Worm (Caenorhabditis elegans): ENCODE results near the gene F54F7.3.

Gene F54F7.3

ce11 chrX:11827528-11827927 is 22.5 kb downstream of the F54F7.3 start:
- no peak for TF ChIP-seq tra-4 (tag; optimal IDR thresholded peaks at IDR 0.05)
- TF ChIP-seq flt-1 (GFP tag; IDR thresholded peaks at IDR 0.05): no peak
- TF ChIP-seq ets-7 (tag; optimal IDR thresholded peaks at IDR 0.05): no peak

- TF ChIP-seq hmg-4 (GFP tag; optimal IDR thresholded peaks at IDR 0.05): no peak
- no peak for TF ChIP-seq ama-1 (optimal IDR thresholded peaks at IDR 0.05)
- TF ChIP-seq ceh-13 (GFP tag; optimal IDR thresholded peaks at IDR 0.05): no peak
- no peak for TF ChIP-seq ets-7 (tag; optimal IDR thresholded peaks at IDR 0.05)
- TF ChIP-seq pes-1 (GFP tag; IDR thresholded peaks at IDR 0.05): no peak
- TF ChIP-seq B0310.2 (tag; optimal IDR thresholded peaks at IDR 0.05): no peak
- no peak for TF ChIP-seq ceh-36 (tag; optimal IDR thresholded peaks at IDR 0.05)
- no peak for TF ChIP-seq F13C5.2 (tag; optimal IDR thresholded peaks at IDR 0.05)
- TF ChIP-seq flt-1 (GFP tag; IDR thresholded peaks at IDR 0.05): no peak
- TF ChIP-seq hnd-1 (tag; optimal IDR thresholded peaks at IDR 0.05): no peak
- TF ChIP-seq tra-4 (tag; optimal IDR thresholded peaks at IDR 0.05): no peak
- no peak for TF ChIP-seq tbx-11 (GFP tag; IDR thresholded peaks at IDR 0.05)
- no peak for TF ChIP-seq hmbx-1 (tag; optimal IDR thresholded peaks at IDR 0.05)
Measured at ce11 chrX:11826892-11827291, 23.1 kb downstream of the F54F7.3 start.

ce11 chrX:11823704-11824103 is 26.3 kb downstream of the F54F7.3 start, which contains the start of gene tag-241:
Gene tag-241 (plus strand): TSS chrX:11824004.
- TF ChIP-seq hnd-1 (tag; optimal IDR thresholded peaks at IDR 0.05) (no peak), B0310.2 (tag; optimal IDR thresholded peaks at IDR 0.05) (no peak)

ce11 chrX:11821159-11821720 is 28.7 kb downstream of the F54F7.3 start:
- TF ChIP-seq ceh-13 (GFP tag; optimal IDR thresholded peaks at IDR 0.05) (no peak), tbx-37 (GFP tag; conservative IDR thresholded peaks at IDR 0.05) (no peak), flt-1 (GFP tag; IDR thresholded peaks at IDR 0.05) (no peak), scrt-1 (GFP tag; IDR thresholded peaks at IDR 0.05) (no peak), B0310.2 (tag; optimal IDR thresholded peaks at IDR 0.05) (no peak), hmg-4 (GFP tag; optimal IDR thresholded peaks at IDR 0.05) (no peak), tra-4 (tag; optimal IDR thresholded peaks at IDR 0.05) (no peak), hnd-1 (tag; optimal IDR thresholded peaks at IDR 0.05) (no peak), pes-1 (GFP tag; IDR thresholded peaks at IDR 0.05) (no peak), ceh-36 (tag; optimal IDR thresholded peaks at IDR 0.05) (no peak), hmbx-1 (tag; optimal IDR thresholded peaks at IDR 0.05) (no peak), tbx-11 (GFP tag; IDR thresholded peaks at IDR 0.05) (no peak), ets-7 (tag; optimal IDR thresholded peaks at IDR 0.05) (no peak), sea-1 (GFP tag; conservative IDR thresholded peaks at IDR 0.05) (no peak), aly-1 (tag; optimal IDR thresholded peaks at IDR 0.05) (no peak), ama-1 (optimal IDR thresholded peaks at IDR 0.05) (no peak)

- TF ChIP-seq tra-4 (tag; optimal IDR thresholded peaks at IDR 0.05): no peak
Measured at ce11 chrX:11818711-11819110, 31.3 kb downstream of the F54F7.3 start.

- no peak for TF ChIP-seq ets-7 (tag; optimal IDR thresholded peaks at IDR 0.05)
- TF ChIP-seq hnd-1 (tag; optimal IDR thresholded peaks at IDR 0.05): no peak
- TF ChIP-seq hmg-4 (GFP tag; optimal IDR thresholded peaks at IDR 0.05): no peak
- TF ChIP-seq F13C5.2 (tag; optimal IDR thresholded peaks at IDR 0.05): no peak
- no peak for TF ChIP-seq tbx-11 (GFP tag; IDR thresholded peaks at IDR 0.05)
- TF ChIP-seq ama-1 (optimal IDR thresholded peaks at IDR 0.05): no peak
- no peak for TF ChIP-seq B0310.2 (tag; optimal IDR thresholded peaks at IDR 0.05)
- no peak for TF ChIP-seq ceh-36 (tag; optimal IDR thresholded peaks at IDR 0.05)
- no peak for TF ChIP-seq tbx-37 (GFP tag; conservative IDR thresholded peaks at IDR 0.05)
- no peak for TF ChIP-seq sea-1 (GFP tag; conservative IDR thresholded peaks at IDR 0.05)
- no peak for TF ChIP-seq flt-1 (GFP tag; IDR thresholded peaks at IDR 0.05)
- TF ChIP-seq ceh-13 (GFP tag; optimal IDR thresholded peaks at IDR 0.05): no peak
- no peak for TF ChIP-seq tra-4 (tag; optimal IDR thresholded peaks at IDR 0.05)
- no peak for TF ChIP-seq hmbx-1 (tag; optimal IDR thresholded peaks at IDR 0.05)
- no peak for TF ChIP-seq scrt-1 (GFP tag; IDR thresholded peaks at IDR 0.05)
Measured at ce11 chrX:11816825-11817224, 33.2 kb downstream of the F54F7.3 start.

- TF ChIP-seq aly-1 (tag; optimal IDR thresholded peaks at IDR 0.05): no peak
- no peak for TF ChIP-seq tbx-11 (GFP tag; IDR thresholded peaks at IDR 0.05)
- no peak for TF ChIP-seq B0310.2 (tag; optimal IDR thresholded peaks at IDR 0.05)
- no peak for TF ChIP-seq tbx-37 (GFP tag; conservative IDR thresholded peaks at IDR 0.05)
- TF ChIP-seq hnd-1 (tag; optimal IDR thresholded peaks at IDR 0.05): no peak
- no peak for TF ChIP-seq hmbx-1 (tag; optimal IDR thresholded peaks at IDR 0.05)
- TF ChIP-seq hmg-4 (GFP tag; optimal IDR thresholded peaks at IDR 0.05): no peak
- TF ChIP-seq pes-1 (GFP tag; IDR thresholded peaks at IDR 0.05): no peak
- no peak for TF ChIP-seq F13C5.2 (tag; optimal IDR thresholded peaks at IDR 0.05)
- TF ChIP-seq sea-1 (GFP tag; conservative IDR thresholded peaks at IDR 0.05): no peak
- TF ChIP-seq ceh-36 (tag; optimal IDR thresholded peaks at IDR 0.05): no peak
- no peak for TF ChIP-seq ama-1 (optimal IDR thresholded peaks at IDR 0.05)
- no peak for TF ChIP-seq scrt-1 (GFP tag; IDR thresholded peaks at IDR 0.05)
- TF ChIP-seq tra-4 (tag; optimal IDR thresholded peaks at IDR 0.05): no peak
- TF ChIP-seq ceh-13 (GFP tag; optimal IDR thresholded peaks at IDR 0.05): no peak
- no peak for TF ChIP-seq flt-1 (GFP tag; IDR thresholded peaks at IDR 0.05)
Measured at ce11 chrX:11814667-11815066, 35.3 kb downstream of the F54F7.3 start, which contains the start of gene C34E11.2. Gene C34E11.2 (minus strand): TSS chrX:11814750.

- TF ChIP-seq hnd-1 (tag; optimal IDR thresholded peaks at IDR 0.05) (no peak), tra-4 (tag; optimal IDR thresholded peaks at IDR 0.05) (no peak), scrt-1 (GFP tag; IDR thresholded peaks at IDR 0.05) (no peak), F13C5.2 (tag; optimal IDR thresholded peaks at IDR 0.05) (no peak), tbx-37 (GFP tag; conservative IDR thresholded peaks at IDR 0.05) (no peak), ama-1 (optimal IDR thresholded peaks at IDR 0.05) (no peak), tbx-11 (GFP tag; IDR thresholded peaks at IDR 0.05) (no peak), pes-1 (GFP tag; IDR thresholded peaks at IDR 0.05) (no peak), ceh-13 (GFP tag; optimal IDR thresholded peaks at IDR 0.05) (no peak)
Measured at ce11 chrX:11806175-11806853, 43.7 kb downstream of the F54F7.3 start.
